Worm (Caenorhabditis elegans): ENCODE results near the gene Y55F3AM.13.

Gene Y55F3AM.13

ce11 chrIV:1012447-1012846 is 43.7 kb downstream of the Y55F3AM.13 start, which contains the start of gene rbm-39:
TSS of gene rbm-39 (plus strand) at chrIV:1012624.
- no peak for TF ChIP-seq flt-1 (GFP tag; IDR thresholded peaks at IDR 0.05)
- peak; percentile 52; the same call in 1 of the 2 replicates for TF ChIP-seq pes-1 (GFP tag; IDR thresholded peaks at IDR 0.05)
- no peak for TF ChIP-seq hmg-4 (GFP tag; optimal IDR thresholded peaks at IDR 0.05)
- peak; percentile 51 for TF ChIP-seq F13C5.2 (tag; optimal IDR thresholded peaks at IDR 0.05)

- TF ChIP-seq hnd-1 (tag; optimal IDR thresholded peaks at IDR 0.05) (no peak), ceh-13 (GFP tag; optimal IDR thresholded peaks at IDR 0.05) (no peak), hmbx-1 (tag; optimal IDR thresholded peaks at IDR 0.05) (no peak), ceh-36 (tag; optimal IDR thresholded peaks at IDR 0.05) (no peak), tbx-37 (GFP tag; conservative IDR thresholded peaks at IDR 0.05) (no peak), scrt-1 (GFP tag; IDR thresholded peaks at IDR 0.05) (no peak), aly-1 (tag; optimal IDR thresholded peaks at IDR 0.05) (no peak), tbx-11 (GFP tag; IDR thresholded peaks at IDR 0.05) (no peak), flt-1 (GFP tag; IDR thresholded peaks at IDR 0.05) (no peak), sea-1 (GFP tag; conservative IDR thresholded peaks at IDR 0.05) (no peak), pes-1 (GFP tag; IDR thresholded peaks at IDR 0.05) (no peak), hmg-4 (GFP tag; optimal IDR thresholded peaks at IDR 0.05) (no peak), ets-7 (tag; optimal IDR thresholded peaks at IDR 0.05) (no peak), F13C5.2 (tag; optimal IDR thresholded peaks at IDR 0.05) (no peak), ama-1 (optimal IDR thresholded peaks at IDR 0.05) (no peak), tra-4 (tag; optimal IDR thresholded peaks at IDR 0.05) (no peak)
Measured at ce11 chrIV:1011776-1012175, 44.3 kb downstream of the Y55F3AM.13 start.

DNA sequence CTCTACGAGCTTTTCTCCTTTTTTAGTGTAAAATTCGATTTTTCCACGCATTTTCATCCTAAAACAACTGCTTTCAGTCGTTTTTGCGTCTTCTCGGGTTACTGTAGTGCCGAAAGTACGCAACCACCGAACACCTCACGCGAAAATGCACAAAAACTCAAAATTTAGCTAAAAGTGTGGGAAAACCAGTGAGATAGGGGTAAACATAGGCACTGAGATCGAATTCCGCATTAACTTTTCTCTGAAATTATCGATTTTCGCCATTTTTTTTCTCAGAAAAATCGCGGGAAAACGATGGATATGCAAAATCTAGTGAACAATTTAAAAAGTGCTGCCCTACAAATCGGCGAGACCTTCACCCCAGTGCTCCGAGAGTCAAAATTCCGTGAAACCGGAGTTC is 45.9 kb downstream of the Y55F3AM.13 start, which contains the start of gene atg-3:
Gene atg-3 (plus strand): TSS at position 301 of the 400 bp plus-strand sequence.
- no peak for TF ChIP-seq flt-1 (GFP tag; IDR thresholded peaks at IDR 0.05)
- no peak for TF ChIP-seq scrt-1 (GFP tag; IDR thresholded peaks at IDR 0.05)
- no peak for TF ChIP-seq ets-7 (tag; optimal IDR thresholded peaks at IDR 0.05)
- TF ChIP-seq hmg-4 (GFP tag; optimal IDR thresholded peaks at IDR 0.05) = no peak
- no peak for TF ChIP-seq pes-1 (GFP tag; IDR thresholded peaks at IDR 0.05)
- no peak for TF ChIP-seq F13C5.2 (tag; optimal IDR thresholded peaks at IDR 0.05)
- no peak for TF ChIP-seq tbx-37 (GFP tag; conservative IDR thresholded peaks at IDR 0.05)
- TF ChIP-seq B0310.2 (tag; optimal IDR thresholded peaks at IDR 0.05) = no peak
- no peak for TF ChIP-seq tra-4 (tag; optimal IDR thresholded peaks at IDR 0.05)
- no peak for TF ChIP-seq tbx-11 (GFP tag; IDR thresholded peaks at IDR 0.05)

- TF ChIP-seq ceh-36 (tag; optimal IDR thresholded peaks at IDR 0.05) (no peak), hmg-4 (GFP tag; optimal IDR thresholded peaks at IDR 0.05) (no peak), flt-1 (GFP tag; IDR thresholded peaks at IDR 0.05) (no peak), tbx-11 (GFP tag; IDR thresholded peaks at IDR 0.05) (no peak), aly-1 (tag; optimal IDR thresholded peaks at IDR 0.05) (no peak), ets-7 (tag; optimal IDR thresholded peaks at IDR 0.05) (no peak), ama-1 (optimal IDR thresholded peaks at IDR 0.05) (no peak)
Measured at ce11 chrIV:1009546-1009945, 46.6 kb downstream of the Y55F3AM.13 start, which contains the start of gene Y55F3AM.9. TSS of gene Y55F3AM.9 (minus strand) at chrIV:1009734.

DNA sequence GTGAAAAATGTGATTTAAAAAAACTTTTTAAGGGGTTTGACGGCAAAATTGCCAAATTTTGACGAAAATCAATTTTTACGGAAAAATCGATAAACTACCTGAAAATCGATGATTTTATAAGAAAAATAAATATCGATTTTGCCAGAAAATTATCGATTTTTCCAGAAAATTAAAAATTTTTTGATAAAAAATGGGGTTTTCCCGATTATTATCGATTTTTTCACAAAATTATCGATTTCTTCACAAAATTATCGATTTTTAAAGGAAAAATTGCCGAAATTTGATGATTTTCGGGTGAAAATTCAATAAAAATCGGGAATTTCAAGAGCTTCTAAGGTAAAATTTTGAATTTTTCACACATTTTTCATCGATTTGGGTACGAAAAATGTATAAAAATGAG is 49.5 kb downstream of the Y55F3AM.13 start:
- no peak for TF ChIP-seq hnd-1 (tag; optimal IDR thresholded peaks at IDR 0.05)

DNA sequence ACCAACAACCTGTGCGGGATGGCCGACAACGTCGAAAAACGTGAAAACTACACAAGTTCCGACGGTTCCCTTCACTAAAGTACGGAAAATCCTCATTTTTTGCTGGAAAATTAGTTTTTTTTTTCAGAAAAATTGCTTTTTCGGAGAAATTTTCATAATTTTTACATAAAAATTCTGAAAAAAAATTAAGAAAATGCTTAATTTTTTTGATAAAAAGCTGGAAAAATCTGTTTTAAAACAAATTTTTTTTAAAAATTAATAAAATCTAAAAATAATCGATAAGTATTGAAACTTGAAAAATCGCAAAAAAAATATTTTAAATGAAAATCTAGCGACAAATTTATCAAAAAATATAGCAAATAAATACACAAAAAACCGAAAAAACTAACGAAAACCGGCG is 50.4 kb downstream of the Y55F3AM.13 start, which contains the start of gene immp-2:
Gene immp-2 (minus strand): TSS at position 101 of the 400 bp plus-strand sequence.
- TF ChIP-seq sea-1 (GFP tag; conservative IDR thresholded peaks at IDR 0.05) = no peak
- TF ChIP-seq scrt-1 (GFP tag; IDR thresholded peaks at IDR 0.05) = no peak
- no peak for TF ChIP-seq F13C5.2 (tag; optimal IDR thresholded peaks at IDR 0.05)
- TF ChIP-seq aly-1 (tag; optimal IDR thresholded peaks at IDR 0.05) = no peak
- TF ChIP-seq hnd-1 (tag; optimal IDR thresholded peaks at IDR 0.05) = no peak
- TF ChIP-seq ets-7 (tag; optimal IDR thresholded peaks at IDR 0.05) = no peak
- TF ChIP-seq tbx-11 (GFP tag; IDR thresholded peaks at IDR 0.05) = no peak
- no peak for TF ChIP-seq hmg-4 (GFP tag; optimal IDR thresholded peaks at IDR 0.05)
- no peak for TF ChIP-seq tbx-37 (GFP tag; conservative IDR thresholded peaks at IDR 0.05)
- TF ChIP-seq ceh-13 (GFP tag; optimal IDR thresholded peaks at IDR 0.05) = no peak
- TF ChIP-seq ceh-36 (tag; optimal IDR thresholded peaks at IDR 0.05) = no peak
